Fruit fly (Drosophila melanogaster): ENCODE results near the gene mura.

The mura gene

dm6 chr3R:9534125-9534496 lies 17.5 kb downstream of the mura start (continued):
- TF ChIP-seq Dfd (GFP tag; optimal IDR thresholded peaks at IDR 0.05) (no peak), nerfin-1 (tag; optimal IDR thresholded peaks at IDR 0.05) (peak; percentile 91), CG11093 (GFP tag; IDR thresholded peaks at IDR 0.05) (peak; percentile 89), zfh1 (GFP tag; IDR thresholded peaks at IDR 0.05) (peak; percentile 91), tll (GFP tag; optimal IDR thresholded peaks at IDR 0.05) (no peak), disco-r (GFP tag; optimal IDR thresholded peaks at IDR 0.05) (peak; percentile 88), Abd-B (GFP tag; optimal IDR thresholded peaks at IDR 0.05) (no peak), CG15696 (tag; optimal IDR thresholded peaks at IDR 0.05) (peak; percentile 54), Nf-YB (GFP tag; optimal IDR thresholded peaks at IDR 0.05) (peak; percentile 78), Scr (GFP tag; IDR thresholded peaks at IDR 0.05; ENCODE audit: partially characterized antibody) (no peak), CG10979 (tag; optimal IDR thresholded peaks at IDR 0.05) (peak; percentile 96), grau (tag; optimal IDR thresholded peaks at IDR 0.05) (peak; percentile 91), CG1792 (GFP tag; optimal IDR thresholded peaks at IDR 0.05) (peak; percentile 92), CG32772 (GFP tag; IDR thresholded peaks at IDR 0.05) (peak; percentile 93), mam (GFP tag; optimal IDR thresholded peaks at IDR 0.05) (peak; percentile 87), PHDP (tag; optimal IDR thresholded peaks at IDR 0.05) (peak; percentile 96), CG17912 (GFP tag; optimal IDR thresholded peaks at IDR 0.05) (peak; percentile 58), Opbp (GFP tag; IDR thresholded peaks at IDR 0.05; ENCODE audit: partially characterized antibody) (no peak), CG9727 (GFP tag; optimal IDR thresholded peaks at IDR 0.05) (peak; percentile 85), repo (GFP tag; optimal IDR thresholded peaks at IDR 0.05) (peak; percentile 86), CG17359 (tag; optimal IDR thresholded peaks at IDR 0.05) (peak; percentile 97), p53 (GFP tag; optimal IDR thresholded peaks at IDR 0.05) (peak; percentile 31), tio (GFP tag; optimal IDR thresholded peaks at IDR 0.05) (peak; percentile 93), D19B (GFP tag; optimal IDR thresholded peaks at IDR 0.05) (peak; percentile 68), fd102C (GFP tag; optimal IDR thresholded peaks at IDR 0.05) (no peak), klu (GFP tag; IDR thresholded peaks at IDR 0.05) (peak; percentile 70), CG15011 (GFP tag; optimal IDR thresholded peaks at IDR 0.05) (peak; percentile 79), Hmr (GFP tag; optimal IDR thresholded peaks at IDR 0.05) (peak; percentile 85), CG2202 (tag; optimal IDR thresholded peaks at IDR 0.05) (peak; percentile 87), Dip3 (GFP tag; optimal IDR thresholded peaks at IDR 0.05) (peak; percentile 88), CTCF (GFP tag; optimal IDR thresholded peaks at IDR 0.05) (peak; percentile 65), jumu (GFP tag; optimal IDR thresholded peaks at IDR 0.05) (peak; percentile 81), chm (GFP tag; IDR thresholded peaks at IDR 0.05) (peak; percentile 87), bab2 (GFP tag; optimal IDR thresholded peaks at IDR 0.05) (peak; percentile 95), Xrp1 (GFP tag; IDR thresholded peaks at IDR 0.05) (peak; percentile 93), CrebB (tag; optimal IDR thresholded peaks at IDR 0.05) (peak; percentile 89), en (GFP tag; optimal IDR thresholded peaks at IDR 0.05) (peak; percentile 79), CG2875 (GFP tag; optimal IDR thresholded peaks at IDR 0.05) (peak; percentile 93), CG6765 (GFP tag; optimal IDR thresholded peaks at IDR 0.05) (peak; percentile 55), onecut (GFP tag; IDR thresholded peaks at IDR 0.05) (peak; percentile 75), Hr3 (GFP tag; optimal IDR thresholded peaks at IDR 0.05) (peak; percentile 92), CG7372 (GFP tag; IDR thresholded peaks at IDR 0.05) (peak; percentile 87), Dad (GFP tag; optimal IDR thresholded peaks at IDR 0.05) (peak; percentile 87), H2.0 (GFP tag; IDR thresholded peaks at IDR 0.05) (peak; percentile 93), sim (GFP tag; IDR thresholded peaks at IDR 0.05) (peak; percentile 91), CG30403 (GFP tag; optimal IDR thresholded peaks at IDR 0.05) (peak; percentile 95), ci (GFP tag; IDR thresholded peaks at IDR 0.05) (peak; percentile 98), sd (tag; optimal IDR thresholded peaks at IDR 0.05) (peak; percentile 38), Ravus (GFP tag; IDR thresholded peaks at IDR 0.05) (peak; percentile 56), otp (GFP tag; IDR thresholded peaks at IDR 0.05) (peak; percentile 89), dati (GFP tag; IDR thresholded peaks at IDR 0.05) (peak; percentile 80), CG3995 (GFP tag; optimal IDR thresholded peaks at IDR 0.05) (peak; percentile 3)
